Fruit fly (Drosophila melanogaster) whole organism, adult: ENCODE results near the gene CG12992.

Source experiments
- CG11617 ChIP-seq: fragments of 200-800 bp; sonication (Bioruptor generic); optimal IDR thresholded peaks from 2 replicates; lab custom pipeline; 2017; ENCODE audit warnings: mild to moderate bottlenecking, missing biosample characterization, missing genetic modification reagents, missing genetic modification characterization
- CG12768 ChIP-seq: fragments of 200-800 bp; sonication (Bioruptor generic); optimal IDR thresholded peaks from 2 replicates; lab custom pipeline; 2017; ENCODE audit warnings: missing biosample characterization, missing genetic modification characterization, mild to moderate bottlenecking, moderate library complexity, missing genetic modification reagents
- CG14711 ChIP-seq: fragments of 200-800 bp; sonication (Bioruptor generic); optimal IDR thresholded peaks from 2 replicates; lab custom pipeline; 2018; ENCODE audit warnings: missing biosample characterization, mild to moderate bottlenecking, missing genetic modification characterization, moderate library complexity
- CG1620 ChIP-seq: fragments of 200-800 bp; sonication (Bioruptor generic); optimal IDR thresholded peaks from 2 replicates; lab custom pipeline; 2016; ENCODE audit warnings: missing biosample characterization, missing genetic modification characterization
- CG33017 ChIP-seq: fragments of 200-800 bp; sonication (Bioruptor generic); optimal IDR thresholded peaks from 2 replicates; lab custom pipeline; 2018; ENCODE audit warnings: missing biosample characterization, mild to moderate bottlenecking, missing genetic modification characterization, moderate library complexity
- CG5204 ChIP-seq: fragments of 200-800 bp; sonication (Bioruptor generic); optimal IDR thresholded peaks from 2 replicates; lab custom pipeline; 2016; ENCODE audit warnings: missing biosample characterization, missing genetic modification characterization
- CG7045 ChIP-seq: fragments of 200-800 bp; sonication (Bioruptor generic); optimal IDR thresholded peaks from 2 replicates; lab custom pipeline; 2017; ENCODE audit warnings: missing biosample characterization, mild to moderate bottlenecking, missing genetic modification characterization
- CG7101 ChIP-seq: fragments of 200-800 bp; sonication (Bioruptor generic); optimal IDR thresholded peaks from 2 replicates; lab custom pipeline; 2018; ENCODE audit warnings: missing biosample characterization, mild to moderate bottlenecking, missing genetic modification characterization, moderate library complexity
- Clk ChIP-seq: fragments of 200-800 bp; sonication (Bioruptor generic); optimal IDR thresholded peaks from 2 replicates; lab custom pipeline; 2017; ENCODE audit warnings: missing biosample characterization, missing genetic modification characterization
- Crg-1 ChIP-seq: fragments of 200-800 bp; sonication (Bioruptor generic); optimal IDR thresholded peaks from 2 replicates; lab custom pipeline; 2016; ENCODE audit warnings: missing biosample characterization, missing genetic modification characterization
- Hr96 ChIP-seq: fragments of 200-800 bp; sonication (Bioruptor generic); optimal IDR thresholded peaks from 2 replicates; lab custom pipeline; 2016; ENCODE audit warnings: missing biosample characterization, missing genetic modification characterization
- Mnt ChIP-seq: fragments of 200-800 bp; sonication (Bioruptor generic); optimal IDR thresholded peaks from 2 replicates; lab custom pipeline; 2016; ENCODE audit warnings: missing biosample characterization, mild to moderate bottlenecking, missing genetic modification characterization
- bab1 ChIP-seq: fragments of 200-800 bp; sonication (Bioruptor generic); optimal IDR thresholded peaks from 3 replicates; lab custom pipeline; 2019; ENCODE audit warnings: missing biosample characterization, mild to moderate bottlenecking, missing genetic modification characterization, moderate library complexity
- cic ChIP-seq: fragments of 200-800 bp; sonication (Bioruptor generic); optimal IDR thresholded peaks from 2 replicates; lab custom pipeline; 2017; ENCODE audit warnings: missing biosample characterization, mild to moderate bottlenecking, missing genetic modification characterization, moderate library complexity
- cnc ChIP-seq, 2 experiments: fragments of >200 bp; optimal IDR thresholded peaks; 2 replicates each; lab custom pipeline; 2017
- kay ChIP-seq: fragments of 200-800 bp; sonication (Bioruptor generic); peaks from one replicate; lab custom pipeline; 2016; ENCODE audit warnings: missing biosample characterization, missing genetic modification characterization, borderline replicate concordance
- ovo ChIP-seq: fragments of 200-800 bp; sonication (Bioruptor generic); optimal IDR thresholded peaks from 2 replicates; lab custom pipeline; 2016; ENCODE audit warnings: missing biosample characterization, missing genetic modification characterization
- pad ChIP-seq: fragments of 200-800 bp; sonication (Bioruptor generic); optimal IDR thresholded peaks from 3 replicates; lab custom pipeline; 2017; ENCODE audit warnings: missing biosample characterization, missing genetic modification characterization, mild to moderate bottlenecking, moderate library complexity, missing genetic modification reagents
- tj ChIP-seq: fragments of 200-800 bp; sonication (Bioruptor generic); optimal IDR thresholded peaks from 3 replicates; lab custom pipeline; 2017; ENCODE audit warnings: missing biosample characterization, mild to moderate bottlenecking, missing genetic modification characterization, moderate library complexity
- toe ChIP-seq: fragments of 200-800 bp; sonication (Bioruptor generic); optimal IDR thresholded peaks from 2 replicates; lab custom pipeline; 2016; ENCODE audit warnings: missing biosample characterization, missing genetic modification characterization

The CG12992 gene

dm6 chrX:17585892-17586291 lies 2.8 kb upstream of the CG12992 start:
- TF ChIP-seq CG14711, result no peak
- no peak for TF ChIP-seq tj (GFP tag; lab: Kevin White, UChicago)
- TF ChIP-seq bab1 (GFP tag; lab: Kevin White, UChicago), result no peak

- TF ChIP-seq CG14711 (peak; percentile 64), cic (GFP tag; lab: Kevin White, UChicago) (no peak), cnc (optimal IDR thresholded peaks at IDR 0.05; lab: Kevin White, UChicago) (no peak), CG7101 (tag; lab: Kevin White, UChicago) (peak; percentile 83), CG33017 (tag; lab: Kevin White, UChicago) (peak; percentile 70), CG5204 (peak; percentile 8), CG7045 (GFP tag; lab: Kevin White, UChicago) (peak; percentile 30), CG12768 (GFP tag; lab: Kevin White, UChicago) (peak; percentile 38), CG11617 (GFP tag; lab: Kevin White, UChicago) (peak; percentile 86), toe (GFP tag; lab: Kevin White, UChicago) (no peak), ovo (peak; percentile 14), Crg-1 (peak; percentile 48), tj (GFP tag; lab: Kevin White, UChicago) (peak; percentile 79), bab1 (GFP tag; lab: Kevin White, UChicago) (peak; percentile 92), Clk (GFP tag; lab: Kevin White, UChicago) (no peak), Mnt (GFP tag; lab: Kevin White, UChicago) (peak; percentile 62), pad (peak; percentile 63), kay (GFP tag; lab: Kevin White, UChicago) (peak; percentile 55)
These were observed 531 bp upstream of the CG12992 start for dm6 chrX:17588134-17588533.

dm6 chrX:17594745-17595144 lies 6.1 kb downstream of the CG12992 start:
- TF ChIP-seq bab1 (GFP tag; lab: Kevin White, UChicago), result no peak
- TF ChIP-seq CG33017 (tag; lab: Kevin White, UChicago), result no peak
- no peak for TF ChIP-seq Crg-1
- TF ChIP-seq Hr96, result no peak
- TF ChIP-seq tj (GFP tag; lab: Kevin White, UChicago), result no peak
- TF ChIP-seq CG7045 (GFP tag; lab: Kevin White, UChicago), result no peak
- TF ChIP-seq CG11617 (GFP tag; lab: Kevin White, UChicago), result no peak
- TF ChIP-seq pad, result no peak
- no peak for TF ChIP-seq CG5204
- no peak for TF ChIP-seq CG14711

- TF ChIP-seq tj (GFP tag; lab: Kevin White, UChicago) (no peak), Mnt (GFP tag; lab: Kevin White, UChicago) (no peak), CG11617 (GFP tag; lab: Kevin White, UChicago) (no peak), CG5204 (no peak), kay (GFP tag; lab: Kevin White, UChicago) (peak; percentile 30), CG14711 (peak; percentile 33), CG7045 (GFP tag; lab: Kevin White, UChicago) (no peak), Clk (GFP tag; lab: Kevin White, UChicago) (no peak), Crg-1 (no peak), bab1 (GFP tag; lab: Kevin White, UChicago) (peak; percentile 38), cic (GFP tag; lab: Kevin White, UChicago) (no peak), toe (GFP tag; lab: Kevin White, UChicago) (no peak), CG33017 (tag; lab: Kevin White, UChicago) (no peak), CG7101 (tag; lab: Kevin White, UChicago) (no peak), Hr96 (no peak), cnc (optimal IDR thresholded peaks at IDR 0.05; lab: Kevin White, UChicago) (no peak), CG1620 (GFP tag; lab: Kevin White, UChicago) (no peak), ovo (no peak), CG12768 (GFP tag; lab: Kevin White, UChicago) (no peak), pad (no peak)
These were observed 7.2 kb downstream of the CG12992 start for dm6 chrX:17595822-17596221.

- TF ChIP-seq Mnt (GFP tag; lab: Kevin White, UChicago) (no peak), bab1 (GFP tag; lab: Kevin White, UChicago) (no peak), Crg-1 (no peak), CG7101 (tag; lab: Kevin White, UChicago) (no peak)
These were observed 9.0 kb downstream of the CG12992 start for dm6 chrX:17597622-17598021.

- no peak for TF ChIP-seq kay (GFP tag; lab: Kevin White, UChicago)
- TF ChIP-seq pad, result peak; percentile 67
- TF ChIP-seq CG7045 (GFP tag; lab: Kevin White, UChicago), result peak; percentile 41
- TF ChIP-seq CG33017 (tag; lab: Kevin White, UChicago), result peak; percentile 19
- peak; percentile 80 for TF ChIP-seq Mnt (GFP tag; lab: Kevin White, UChicago)
- TF ChIP-seq Clk (GFP tag; lab: Kevin White, UChicago), result no peak
- TF ChIP-seq ovo, result peak; percentile 36
- TF ChIP-seq cic (GFP tag; lab: Kevin White, UChicago), result peak; percentile 1
- no peak for TF ChIP-seq Hr96
- no peak for TF ChIP-seq cnc (optimal IDR thresholded peaks at IDR 0.05; lab: Kevin White, UChicago)
- peak; percentile 40 for TF ChIP-seq tj (GFP tag; lab: Kevin White, UChicago)
- peak; percentile 60 for TF ChIP-seq CG12768 (GFP tag; lab: Kevin White, UChicago)
- peak; percentile 87 for TF ChIP-seq Crg-1
- TF ChIP-seq bab1 (GFP tag; lab: Kevin White, UChicago), result peak; percentile 73
- TF ChIP-seq CG11617 (GFP tag; lab: Kevin White, UChicago), result peak; percentile 62
- peak; percentile 77 for TF ChIP-seq CG7101 (tag; lab: Kevin White, UChicago)
- peak; percentile 86 for TF ChIP-seq CG1620 (GFP tag; lab: Kevin White, UChicago)
- TF ChIP-seq CG14711, result peak; percentile 61
- TF ChIP-seq toe (GFP tag; lab: Kevin White, UChicago), result peak; percentile 66
- peak; percentile 65 for TF ChIP-seq CG5204
These were observed 10.7 kb downstream of the CG12992 start, which contains the start of gene X11L for dm6 chrX:17599330-17599729. TSS of gene X11L (plus strand) at chrX:17599608.
